Worm (Caenorhabditis elegans) whole organism, L4 larva: ENCODE measurements around the gene Y71H2AM.20.

Experiments used
- F10B5.3 ChIP-seq: sonication (generic microtip); optimal IDR thresholded peaks from 2 replicates; lab custom pipeline; 2016; ENCODE audit warnings: mild to moderate bottlenecking, missing genetic modification characterization, missing compliant biosample characterization
- F49E8.2 ChIP-seq: sonication (generic microtip); optimal IDR thresholded peaks from 2 replicates; lab custom pipeline; 2016; ENCODE audit warnings: missing compliant biosample characterization, mild to moderate bottlenecking, missing genetic modification characterization, borderline replicate concordance
- daf-16 ChIP-seq, 3 experiments: sonication (generic microtip); optimal IDR thresholded peaks; 2 replicates each; lab custom pipeline; 2016 to 2017; ENCODE audit warnings: missing genetic modification characterization in 3 of 3, missing genetic modification reagents in 3 of 3, mild to moderate bottlenecking in 2 of 3, missing compliant biosample characterization in 2 of 3, missing biosample characterization in 1 of 3, moderate library complexity in 1 of 3
- egl-27 ChIP-seq: sonication (generic microtip); optimal IDR thresholded peaks from 3 replicates; lab custom pipeline; 2017; ENCODE audit warnings: missing biosample characterization, missing genetic modification reagents, missing genetic modification characterization
- nhr-25 ChIP-seq: sonication (generic microtip); optimal IDR thresholded peaks from 2 replicates; lab custom pipeline; 2017; ENCODE audit warnings: missing genetic modification characterization, mild to moderate bottlenecking, missing compliant biosample characterization, antibody characterized with exemption, moderate library complexity, borderline replicate concordance; ENCODE audit not compliant: insufficient read depth
- nhr-28 ChIP-seq: fragments of 150-350 bp; optimal IDR thresholded peaks from 2 replicates; lab custom pipeline; 2014; ENCODE audit warnings: missing biosample characterization, missing genetic modification characterization
- nhr-77 ChIP-seq: fragments of 150-350 bp; optimal IDR thresholded peaks from 2 replicates; lab custom pipeline; 2014; ENCODE audit warnings: missing biosample characterization, missing genetic modification characterization
- rbr-2 ChIP-seq: sonication (generic microtip); optimal IDR thresholded peaks from 2 replicates; lab custom pipeline; 2016; ENCODE audit warnings: missing genotype, missing genetic modification characterization, missing compliant biosample characterization

DNA sequence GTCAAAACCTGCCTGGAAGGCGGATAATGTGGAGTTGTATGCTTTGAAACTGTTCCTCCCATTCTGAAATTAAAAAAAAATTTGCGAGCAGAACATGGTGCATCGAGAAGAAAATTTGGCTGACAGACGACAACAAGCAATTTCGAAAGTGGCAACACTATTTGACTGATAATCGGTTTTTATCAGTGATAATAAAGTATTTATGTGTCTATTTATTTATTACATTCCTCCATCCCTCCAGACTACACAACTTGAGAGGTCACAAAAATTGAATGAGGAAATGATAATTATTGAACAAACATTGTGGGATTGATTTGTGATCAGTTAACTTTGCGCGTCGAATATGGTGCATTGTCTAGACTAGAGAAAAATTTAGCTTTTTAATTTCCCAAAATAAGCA lies 46.3 kb downstream of the Y71H2AM.20 start, which contains the start of gene cest-25:
- TF ChIP-seq daf-16 (GFP tag; optimal IDR thresholded peaks at IDR 0.05; lab: Kevin White, UChicago) = peak in 1 of 2 experiments; percentile 53
- peak; percentile 95 for TF ChIP-seq daf-16 (tag; optimal IDR thresholded peaks at IDR 0.05; lab: Kevin White, UChicago)
- TF ChIP-seq egl-27 (tag; lab: Kevin White, UChicago) = no peak
- TF ChIP-seq rbr-2 = no peak
- no peak for TF ChIP-seq F49E8.2
- TF ChIP-seq nhr-77 (tag; lab: Kevin White, UChicago) = peak; percentile 71
- TF ChIP-seq nhr-25 (tag; lab: Kevin White, UChicago) = no peak
- no peak for TF ChIP-seq F10B5.3 (tag; lab: Kevin White, UChicago)
- TF ChIP-seq nhr-28 (tag; lab: Kevin White, UChicago) = peak; percentile 96
